Fruit fly (Drosophila melanogaster): ENCODE measurements around the gene Nil.

The Nil gene

DNA sequence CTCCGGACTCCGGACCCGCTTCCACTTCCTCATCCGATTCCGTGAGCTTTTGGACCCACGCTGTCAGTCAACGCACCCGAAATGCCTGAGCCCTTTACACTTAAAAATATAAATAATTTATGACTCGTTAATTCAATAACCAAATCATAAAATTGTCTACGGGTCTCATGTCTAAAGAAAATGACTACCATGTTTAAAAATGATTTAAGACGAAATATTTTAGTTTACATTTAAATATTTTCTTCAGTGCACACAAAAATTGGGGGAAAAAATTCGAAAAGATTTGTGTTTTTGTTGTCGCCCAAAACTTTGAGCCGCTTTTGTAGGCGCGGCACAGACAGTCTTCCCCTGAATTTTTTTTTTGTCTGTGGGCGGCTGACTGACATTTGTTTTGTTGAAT is 12.0 kb downstream of the Nil start (continued):
- TF ChIP-seq CG7745 (tag; optimal IDR thresholded peaks at IDR 0.05) (no peak), CG43689 (GFP tag; IDR thresholded peaks at IDR 0.05) (peak; percentile 37; the same call in 1 of the 2 replicates), tll (GFP tag; optimal IDR thresholded peaks at IDR 0.05) (no peak), odd (GFP tag; optimal IDR thresholded peaks at IDR 0.05) (no peak), tx (GFP tag; optimal IDR thresholded peaks at IDR 0.05) (no peak), az2 (GFP tag; optimal IDR thresholded peaks at IDR 0.05) (peak; percentile 21), CG2889 (GFP tag; IDR thresholded peaks at IDR 0.05) (no peak), dm (GFP tag; optimal IDR thresholded peaks at IDR 0.05) (no peak), Meics (GFP tag; optimal IDR thresholded peaks at IDR 0.05) (peak; percentile 73), kni (GFP tag; optimal IDR thresholded peaks at IDR 0.05) (no peak), CG16813 (GFP tag; IDR thresholded peaks at IDR 0.05; ENCODE audit: partially characterized antibody) (no peak), gem (tag; optimal IDR thresholded peaks at IDR 0.05) (peak; percentile 70), Stat92E (GFP tag; optimal IDR thresholded peaks at IDR 0.05) (no peak), salm (tag; optimal IDR thresholded peaks at IDR 0.05) (no peak), Rx (GFP tag; IDR thresholded peaks at IDR 0.05) (no peak), CG3995 (GFP tag; optimal IDR thresholded peaks at IDR 0.05) (no peak), CG34376 (GFP tag; optimal IDR thresholded peaks at IDR 0.05) (no peak), CG8765 (GFP tag; IDR thresholded peaks at IDR 0.05) (no peak), CG32532 (GFP tag; IDR thresholded peaks at IDR 0.05) (peak; percentile 49; the same call in 1 of the 2 replicates), CG9932 (GFP tag; IDR thresholded peaks at IDR 0.05) (peak; percentile 48; the same call in 1 of the 2 replicates), CG1529 (GFP tag; optimal IDR thresholded peaks at IDR 0.05) (no peak), CG18619 (GFP tag; optimal IDR thresholded peaks at IDR 0.05) (no peak), Kr (GFP tag; optimal IDR thresholded peaks at IDR 0.05) (no peak), CG2120 (GFP tag; optimal IDR thresholded peaks at IDR 0.05) (peak; percentile 71), CG30020 (tag; optimal IDR thresholded peaks at IDR 0.05) (no peak), ATbp (GFP tag; optimal IDR thresholded peaks at IDR 0.05) (no peak), cato (GFP tag; optimal IDR thresholded peaks at IDR 0.05; ENCODE audit: borderline replicate concordance) (no peak), kah (GFP tag; optimal IDR thresholded peaks at IDR 0.05) (no peak), tna (GFP tag; IDR thresholded peaks at IDR 0.05; ENCODE audit: partially characterized antibody) (no peak), CG12155 (GFP tag; optimal IDR thresholded peaks at IDR 0.05) (peak; percentile 14), gsb (GFP tag; IDR thresholded peaks at IDR 0.05) (no peak), CG31388 (GFP tag; optimal IDR thresholded peaks at IDR 0.05) (no peak), CG7839 (tag; optimal IDR thresholded peaks at IDR 0.05) (peak; percentile 59), CG11696 (GFP tag; IDR thresholded peaks at IDR 0.05) (no peak), NK7.1 (GFP tag; optimal IDR thresholded peaks at IDR 0.05) (no peak), lola (GFP tag; optimal IDR thresholded peaks at IDR 0.05) (no peak), chn (GFP tag; optimal IDR thresholded peaks at IDR 0.05) (no peak), pros (GFP tag; optimal IDR thresholded peaks at IDR 0.05) (no peak), nau (GFP tag; optimal IDR thresholded peaks at IDR 0.05) (no peak), Hand (GFP tag; optimal IDR thresholded peaks at IDR 0.05) (peak; percentile 58), CG16815 (GFP tag; optimal IDR thresholded peaks at IDR 0.05) (no peak), CHES-1-like (GFP tag; optimal IDR thresholded peaks at IDR 0.05) (no peak), ftz-f1 (GFP tag; optimal IDR thresholded peaks at IDR 0.05) (no peak), Hmx (GFP tag; optimal IDR thresholded peaks at IDR 0.05) (no peak), CG14014 (GFP tag; IDR thresholded peaks at IDR 0.05) (peak; percentile 55; the same call in 1 of the 2 replicates), Doc3 (GFP tag; IDR thresholded peaks at IDR 0.05; ENCODE audit: partially characterized antibody) (no peak), CG10959 (GFP tag; IDR thresholded peaks at IDR 0.05) (no peak), shn (GFP tag; optimal IDR thresholded peaks at IDR 0.05) (no peak), fd96Cb (tag; optimal IDR thresholded peaks at IDR 0.05) (peak; percentile 36), CG4854 (GFP tag; optimal IDR thresholded peaks at IDR 0.05) (no peak)
